Worm (Caenorhabditis elegans) whole organism, L3 larva: ENCODE data around the gene C30G4.2.

Experiments
- egl-27 ChIP-seq: sonication (generic microtip); optimal IDR thresholded peaks from 4 replicates; lab custom pipeline; 2017; ENCODE audit warnings: missing biosample characterization, missing genetic modification reagents, missing genetic modification characterization
- fos-1 ChIP-seq: fragments of 150-350 bp; optimal IDR thresholded peaks from 2 replicates; lab custom pipeline; 2014; ENCODE audit warnings: missing biosample characterization, missing genetic modification characterization
- jun-1 ChIP-seq: fragments of 150-350 bp; optimal IDR thresholded peaks from 2 replicates; lab custom pipeline; 2014; ENCODE audit warnings: missing biosample characterization, missing genetic modification reagents, missing genetic modification characterization
- lin-39 ChIP-seq: fragments of 150-350 bp; optimal IDR thresholded peaks from 2 replicates; lab custom pipeline; 2018; ENCODE audit warnings: missing biosample characterization, missing genetic modification reagents, missing genetic modification characterization
- nhr-25 ChIP-seq: sonication (generic microtip); optimal IDR thresholded peaks from 2 replicates; lab custom pipeline; 2017; ENCODE audit warnings: missing biosample characterization, missing genetic modification characterization
- skn-1 ChIP-seq: fragments of 150-350 bp; optimal IDR thresholded peaks from 2 replicates; lab custom pipeline; 2014; ENCODE audit warnings: missing biosample characterization, missing genetic modification characterization
- unc-62 ChIP-seq: fragments of 150-350 bp; sonication (generic microtip); optimal IDR thresholded peaks from 4 replicates; lab custom pipeline; 2014; ENCODE audit warnings: missing biosample characterization, missing genetic modification reagents, missing genetic modification characterization
- zag-1 ChIP-seq: fragments of 150-350 bp; optimal IDR thresholded peaks from 2 replicates; lab custom pipeline; 2014; ENCODE audit warnings: missing biosample characterization, missing genetic modification characterization
- ztf-4 ChIP-seq: fragments of 150-350 bp; optimal IDR thresholded peaks from 2 replicates; lab custom pipeline; 2014; ENCODE audit warnings: missing biosample characterization, missing genetic modification characterization

DNA sequence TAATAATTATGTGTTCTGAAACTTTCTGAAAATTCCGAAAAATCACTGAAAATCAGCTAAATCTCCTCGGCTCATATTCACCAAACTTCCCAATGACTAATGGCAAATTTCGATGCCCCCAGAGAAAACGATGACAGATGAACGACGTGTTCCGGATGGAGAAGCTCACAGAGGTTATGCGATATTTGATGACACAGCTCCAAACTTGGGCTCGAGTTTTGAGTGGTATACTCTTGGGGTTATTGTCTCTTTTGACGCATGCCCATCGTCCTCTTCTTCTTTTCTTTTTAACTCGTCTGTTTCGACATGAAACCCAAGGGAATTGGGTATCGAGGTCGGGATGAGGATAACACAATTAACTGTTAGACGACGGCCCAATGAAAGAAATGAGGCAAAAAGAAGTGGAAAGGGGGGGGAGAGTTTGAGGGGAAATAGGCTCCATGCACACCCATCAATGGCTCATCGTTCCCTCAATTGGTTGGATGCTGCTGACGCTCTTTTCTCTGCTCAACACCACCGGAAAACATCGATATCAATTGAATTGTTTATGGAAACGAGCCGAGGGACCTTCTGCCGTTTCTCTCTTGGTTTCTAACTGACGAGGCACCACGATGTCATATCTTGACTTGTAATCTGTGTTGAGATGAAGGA is 41.8 kb downstream of the C30G4.2 start:
- TF ChIP-seq unc-62 (GFP tag; lab: Kevin White, UChicago) (peak; percentile 27), fos-1 (tag; lab: Kevin White, UChicago) (no peak), ztf-4 (tag; lab: Kevin White, UChicago) (no peak), jun-1 (tag; lab: Kevin White, UChicago) (no peak), skn-1 (tag; lab: Kevin White, UChicago) (no peak), nhr-25 (tag; lab: Kevin White, UChicago) (no peak), egl-27 (tag; lab: Kevin White, UChicago) (no peak), lin-39 (tag; lab: Kevin White, UChicago) (peak; percentile 18), zag-1 (tag; lab: Kevin White, UChicago) (no peak)
